Worm (Caenorhabditis elegans) whole organism, midembryonic: ENCODE results near the gene F28H6.7.

ENCODE experiments used
- T22C8.4 ChIP-seq: fragments of 200-800 bp; sonication (Bioruptor generic); IDR thresholded peaks from 2 replicates; pipeline ENCODE4 v1.3.6; 2022; ENCODE audit warnings: missing genetic modification characterization, missing compliant biosample characterization
- cog-1 ChIP-seq: sonication (generic microtip); optimal IDR thresholded peaks from 2 replicates; lab custom pipeline; 2016; ENCODE audit warnings: missing genetic modification characterization, missing compliant biosample characterization
- flt-1 ChIP-seq: fragments of 200-800 bp; sonication (Bioruptor generic); IDR thresholded peaks from 2 replicates; pipeline ENCODE4 v1.3.6; 2022; ENCODE audit warnings: missing genetic modification characterization, missing compliant biosample characterization
- klf-2 ChIP-seq: fragments of 200-800 bp; sonication (Bioruptor generic); conservative IDR thresholded peaks from 2 replicates; pipeline ENCODE4 v1.3.6; 2022; ENCODE audit warnings: missing genetic modification reagents, missing genetic modification characterization, missing compliant biosample characterization
- med-1 ChIP-seq: sonication (generic microtip); optimal IDR thresholded peaks from 2 replicates; lab custom pipeline; 2017; ENCODE audit warnings: missing genetic modification characterization, mild to moderate bottlenecking, missing compliant biosample characterization, antibody characterized with exemption, missing genetic modification reagents; ENCODE audit not compliant: insufficient read depth
- ref-1 ChIP-seq: fragments of 200-800 bp; sonication (Bioruptor generic); conservative IDR thresholded peaks from 2 replicates; pipeline ENCODE4 v1.3.6; 2022; ENCODE audit warnings: missing genetic modification reagents, missing genetic modification characterization, missing compliant biosample characterization
- tab-1 ChIP-seq: fragments of 200-800 bp; sonication (Bioruptor generic); IDR thresholded peaks from 2 replicates; pipeline ENCODE4 v1.3.6; 2022; ENCODE audit warnings: missing genetic modification characterization, missing compliant biosample characterization
- ztf-23 ChIP-seq: fragments of 200-800 bp; sonication (Bioruptor generic); IDR thresholded peaks from 2 replicates; pipeline ENCODE4 v1.3.6; 2022; ENCODE audit warnings: missing genetic modification reagents, missing genetic modification characterization, missing compliant biosample characterization
- ztf-29 ChIP-seq: fragments of 200-800 bp; sonication (Bioruptor generic); IDR thresholded peaks from 2 replicates; pipeline ENCODE4 v1.3.6; 2022; ENCODE audit warnings: missing genetic modification reagents, missing genetic modification characterization, missing compliant biosample characterization

ce11 chrX:14146740-14147140, 30.8 kb downstream of the F28H6.7 start:
- TF ChIP-seq ref-1 (no peak), flt-1 (GFP tag; lab: Robert Waterston, UW) (no peak), cog-1 (peak; percentile 14), med-1 (no peak), T22C8.4 (no peak), ztf-29 (no peak), klf-2 (no peak), tab-1 (peak; percentile 28; the same call in 1 of the 2 replicates), ztf-23 (GFP tag; lab: Robert Waterston, UW) (no peak)
